Worm (Caenorhabditis elegans) whole organism, L1 larva: ENCODE results near the gene F49E12.12.
A peak's percentile ranks its signal among the peaks of the same experiment; 100 is the strongest.

Source experiments
- C34B4.2 ChIP-seq: sonication (generic microtip); optimal IDR thresholded peaks from 2 replicates; lab custom pipeline; 2017; ENCODE audit warnings: mild to moderate bottlenecking, missing genetic modification characterization, missing compliant biosample characterization
- aly-2 ChIP-seq: fragments of 150-350 bp; optimal IDR thresholded peaks from 2 replicates; lab custom pipeline; 2014; ENCODE audit warnings: missing biosample characterization, missing genetic modification characterization
- blmp-1 ChIP-seq: fragments of 150-350 bp; optimal IDR thresholded peaks from 2 replicates; lab custom pipeline; 2014; ENCODE audit warnings: missing biosample characterization, missing genetic modification characterization
- ceh-63 ChIP-seq: fragments of 200-800 bp; sonication (Bioruptor generic); optimal IDR thresholded peaks from 2 replicates; lab custom pipeline; 2018; ENCODE audit warnings: mild to moderate bottlenecking, missing genetic modification characterization, missing compliant biosample characterization
- ceh-82 ChIP-seq, 3 experiments: fragments of 150-350 bp in 1 of 3; sonication (generic microtip) in 2 of 3; optimal IDR thresholded peaks; 2 replicates each; lab custom pipeline; 2014 to 2017; ENCODE audit warnings: missing biosample characterization in 3 of 3, missing genetic modification characterization in 3 of 3
- ces-1 ChIP-seq: fragments of 150-350 bp; optimal IDR thresholded peaks from 2 replicates; lab custom pipeline; 2014; ENCODE audit warnings: missing biosample characterization, missing genetic modification reagents, missing genetic modification characterization
- dpl-1 ChIP-seq, 3 experiments: fragments of 150-350 bp in 2 of 3; sonication (generic microtip) in 1 of 3; optimal IDR thresholded peaks; 2 replicates each; lab custom pipeline; 2014 to 2017; ENCODE audit warnings: missing biosample characterization in 3 of 3, missing genetic modification characterization in 3 of 3, missing genetic modification reagents in 3 of 3
- efl-1 ChIP-seq, 4 experiments: fragments of 150-350 bp; optimal IDR thresholded peaks in 3 of 4; peaks in 1 of 4; 1 replicate in 1 of 4; 2 replicates in 3 of 4; lab custom pipeline; 2014; ENCODE audit warnings: missing biosample characterization in 2 of 4, missing genetic modification characterization in 2 of 4, missing genetic modification reagents in 2 of 4
- efl-3 ChIP-seq: fragments of 200-800 bp; sonication (Bioruptor generic); optimal IDR thresholded peaks from 2 replicates; lab custom pipeline; 2018; ENCODE audit warnings: mild to moderate bottlenecking, missing genetic modification characterization, missing compliant biosample characterization
- egl-13 ChIP-seq: sonication (generic microtip); optimal IDR thresholded peaks from 2 replicates; lab custom pipeline; 2016; ENCODE audit warnings: missing genotype, missing genetic modification reagents, missing genetic modification characterization, missing compliant biosample characterization
- elt-3 ChIP-seq, 6 experiments: fragments of 150-350 bp in 1 of 6; sonication (generic microtip); optimal IDR thresholded peaks; 2 replicates each; lab custom pipeline; 2017 to 2018; ENCODE audit warnings: missing biosample characterization in 6 of 6, missing genetic modification characterization in 6 of 6, inconsistent platforms in 1 of 6
- fkh-10 ChIP-seq: sonication (generic microtip); optimal IDR thresholded peaks from 2 replicates; lab custom pipeline; 2017; ENCODE audit warnings: missing biosample characterization, missing genetic modification reagents, missing genetic modification characterization
- fkh-8 ChIP-seq: sonication (generic microtip); optimal IDR thresholded peaks from 2 replicates; lab custom pipeline; 2016; ENCODE audit warnings: mild to moderate bottlenecking, missing genetic modification characterization, missing compliant biosample characterization
- grh-1 ChIP-seq: fragments of 200-800 bp; sonication (Bioruptor generic); IDR thresholded peaks from 2 replicates; pipeline ENCODE4 v1.3.6; 2022; ENCODE audit warnings: missing genetic modification reagents, missing genetic modification characterization, missing compliant biosample characterization
- hlh-17 ChIP-seq: fragments of 200-800 bp; sonication (Bioruptor generic); optimal IDR thresholded peaks from 2 replicates; lab custom pipeline; 2018; ENCODE audit warnings: missing genetic modification characterization, mild to moderate bottlenecking, missing compliant biosample characterization, moderate library complexity, borderline replicate concordance
- hlh-4 ChIP-seq: sonication (generic microtip); optimal IDR thresholded peaks from 2 replicates; lab custom pipeline; 2016; ENCODE audit warnings: mild to moderate bottlenecking, missing genetic modification characterization, missing compliant biosample characterization
- hpl-2 ChIP-seq: fragments of 150-350 bp; optimal IDR thresholded peaks from 2 replicates; lab custom pipeline; 2014; ENCODE audit warnings: missing biosample characterization, missing genetic modification reagents, missing genetic modification characterization
- jun-1 ChIP-seq: fragments of 150-350 bp; optimal IDR thresholded peaks from 2 replicates; lab custom pipeline; 2014; ENCODE audit warnings: missing biosample characterization, missing genetic modification reagents, missing genetic modification characterization
- lin-14 ChIP-seq: fragments of 200-800 bp; sonication (Bioruptor generic); optimal IDR thresholded peaks from 2 replicates; lab custom pipeline; 2018; ENCODE audit warnings: mild to moderate bottlenecking, missing genetic modification characterization, moderate library complexity, missing compliant biosample characterization
- mab-9 ChIP-seq: fragments of 200-800 bp; sonication (Bioruptor generic); IDR thresholded peaks from 2 replicates; pipeline ENCODE4 v1.3.6; 2022; ENCODE audit warnings: missing genetic modification reagents, missing genetic modification characterization, missing compliant biosample characterization
- nhr-12 ChIP-seq: sonication (generic microtip); optimal IDR thresholded peaks from 2 replicates; lab custom pipeline; 2017; ENCODE audit warnings: missing biosample characterization, missing genetic modification characterization
- nhr-19 ChIP-seq: fragments of 200-800 bp; sonication (Bioruptor generic); conservative IDR thresholded peaks from 2 replicates; pipeline ENCODE4 v1.3.6; 2022; ENCODE audit warnings: missing genetic modification characterization, missing compliant biosample characterization
- nhr-20 ChIP-seq: sonication (generic microtip); optimal IDR thresholded peaks from 2 replicates; lab custom pipeline; 2016; ENCODE audit warnings: mild to moderate bottlenecking, missing genetic modification characterization, missing compliant biosample characterization
- nhr-28 ChIP-seq: fragments of 150-350 bp; optimal IDR thresholded peaks from 2 replicates; lab custom pipeline; 2014; ENCODE audit warnings: missing biosample characterization, missing genetic modification characterization
- nhr-47 ChIP-seq: sonication (generic microtip); optimal IDR thresholded peaks from 2 replicates; lab custom pipeline; 2016; ENCODE audit warnings: mild to moderate bottlenecking, missing genetic modification characterization, moderate library complexity, missing compliant biosample characterization
- nhr-76 ChIP-seq: sonication (generic microtip); optimal IDR thresholded peaks from 2 replicates; lab custom pipeline; 2017; ENCODE audit warnings: missing biosample characterization, missing genetic modification characterization
- nhr-77 ChIP-seq: fragments of 150-350 bp; optimal IDR thresholded peaks from 2 replicates; lab custom pipeline; 2014; ENCODE audit warnings: missing biosample characterization, missing genetic modification characterization
- nhr-90 ChIP-seq: sonication (generic microtip); optimal IDR thresholded peaks from 2 replicates; lab custom pipeline; 2016; ENCODE audit warnings: mild to moderate bottlenecking, missing genetic modification characterization, missing compliant biosample characterization; ENCODE audit not compliant: poor library complexity
- pag-3 ChIP-seq: sonication (generic microtip); optimal IDR thresholded peaks from 2 replicates; lab custom pipeline; 2017; ENCODE audit warnings: missing genetic modification characterization, mild to moderate bottlenecking, missing compliant biosample characterization, antibody characterized with exemption, borderline replicate concordance; ENCODE audit not compliant: insufficient read depth
- pax-3 ChIP-seq: fragments of 200-800 bp; sonication (Bioruptor generic); optimal IDR thresholded peaks from 2 replicates; lab custom pipeline; 2018; ENCODE audit warnings: mild to moderate bottlenecking, missing genetic modification characterization, moderate library complexity, missing compliant biosample characterization
- pqm-1 ChIP-seq: sonication (generic microtip); optimal IDR thresholded peaks from 3 replicates; lab custom pipeline; 2017; ENCODE audit warnings: missing biosample characterization, missing genetic modification characterization
- rnt-1 ChIP-seq: sonication (generic microtip); optimal IDR thresholded peaks from 2 replicates; lab custom pipeline; 2016; ENCODE audit warnings: mild to moderate bottlenecking, missing genetic modification characterization, moderate library complexity, missing compliant biosample characterization
- snpc-4 ChIP-seq: fragments of 150-350 bp; optimal IDR thresholded peaks from 2 replicates; lab custom pipeline; 2014; ENCODE audit warnings: missing biosample characterization, missing genetic modification characterization
- sox-4 ChIP-seq: sonication (generic microtip); optimal IDR thresholded peaks from 2 replicates; lab custom pipeline; 2016; ENCODE audit warnings: missing genetic modification characterization, missing compliant biosample characterization
- swsn-7 ChIP-seq: sonication (generic microtip); optimal IDR thresholded peaks from 2 replicates; lab custom pipeline; 2016; ENCODE audit warnings: missing genetic modification characterization, missing compliant biosample characterization
- unc-130 ChIP-seq: fragments of 150-350 bp; optimal IDR thresholded peaks from 2 replicates; lab custom pipeline; 2017; ENCODE audit warnings: missing biosample characterization, missing genetic modification characterization, inconsistent platforms
- unc-62 ChIP-seq: fragments of 150-350 bp; optimal IDR thresholded peaks from 2 replicates; lab custom pipeline; 2014; ENCODE audit warnings: missing biosample characterization, missing genetic modification reagents, missing genetic modification characterization
- zip-4 ChIP-seq: fragments of 200-800 bp; sonication (Bioruptor generic); optimal IDR thresholded peaks from 2 replicates; lab custom pipeline; 2018; ENCODE audit warnings: mild to moderate bottlenecking, missing genetic modification characterization, moderate library complexity, missing compliant biosample characterization
- ztf-11 ChIP-seq, 2 experiments: sonication (generic microtip); optimal IDR thresholded peaks; 2 replicates each; lab custom pipeline; 2016 to 2017; ENCODE audit warnings: missing genetic modification characterization in 2 of 2, missing biosample characterization in 1 of 2, missing compliant biosample characterization in 1 of 2

Gene F49E12.12

DNA sequence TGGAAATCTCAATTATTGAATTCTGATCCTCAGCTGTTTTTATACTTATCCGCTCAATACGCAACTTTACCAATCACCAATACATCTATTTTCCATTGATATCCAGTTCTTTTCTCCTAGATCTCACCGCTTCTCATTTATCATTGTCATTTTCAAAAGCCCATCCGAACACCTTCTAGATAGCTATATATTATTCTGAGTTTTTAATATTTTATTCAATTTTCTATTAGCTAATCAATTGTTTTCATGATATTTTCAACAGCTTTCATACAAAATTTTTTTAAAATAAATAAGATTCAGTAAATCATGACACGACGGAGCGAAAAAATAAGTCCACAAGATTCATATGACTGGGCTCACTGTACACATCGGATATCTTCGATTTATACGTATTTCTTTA lies at the start of gene F49E12.12:
F49E12.12 (plus strand) TSS at position 301 of the 400 bp plus-strand sequence.
- TF ChIP-seq dpl-1 (GFP tag; optimal IDR thresholded peaks at IDR 0.05; lab: Kevin White, UChicago), result no peak
- no peak for TF ChIP-seq hlh-17 (GFP tag; lab: Kevin White, UChicago)
- TF ChIP-seq nhr-28, result no peak
- no peak for TF ChIP-seq nhr-76 (tag; lab: Kevin White, UChicago)
- TF ChIP-seq ces-1 (GFP tag; lab: Kevin White, UChicago), result no peak
- TF ChIP-seq nhr-20 (tag; lab: Kevin White, UChicago), result no peak
- no peak for TF ChIP-seq nhr-12 (tag; lab: Kevin White, UChicago)
- no peak for TF ChIP-seq elt-3 (tag; optimal IDR thresholded peaks at IDR 0.05; lab: Kevin White, UChicago)
- TF ChIP-seq fkh-10 (GFP tag; lab: Kevin White, UChicago), result no peak
- TF ChIP-seq mab-9, result no peak
- no peak for TF ChIP-seq ceh-63
- TF ChIP-seq hpl-2 (GFP tag; lab: Kevin White, UChicago), result no peak
- no peak for TF ChIP-seq nhr-90 (tag; lab: Kevin White, UChicago)
- no peak for TF ChIP-seq jun-1 (tag; lab: Kevin White, UChicago)
- no peak for TF ChIP-seq rnt-1 (tag; lab: Kevin White, UChicago)
- TF ChIP-seq grh-1 (GFP tag; lab: Robert Waterston, UW), result no peak

DNA sequence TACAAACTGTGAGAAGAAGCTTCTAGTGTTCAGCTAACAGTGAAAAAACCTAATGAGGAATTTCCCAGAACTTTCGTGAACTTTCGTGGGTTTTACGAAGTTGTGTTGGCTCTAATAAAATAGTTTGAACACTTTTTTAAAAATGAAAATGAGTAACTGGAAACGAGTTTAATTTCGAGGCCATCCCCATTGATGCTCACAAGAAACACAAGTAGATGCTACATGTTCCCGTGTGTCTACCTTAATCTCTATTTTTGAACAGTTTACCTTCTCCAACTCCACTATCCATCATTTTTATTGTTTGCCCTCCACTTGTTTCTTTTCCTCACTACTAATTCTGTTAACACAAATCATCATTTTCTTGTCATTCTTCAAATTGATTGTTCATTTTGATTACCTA lies 47.7 kb upstream of the F49E12.12 start, which contains the start of gene C26D10.7:
C26D10.7 (plus strand) TSS at position 301 of the 400 bp plus-strand sequence.
- TF ChIP-seq rnt-1 (tag; lab: Kevin White, UChicago), result no peak

DNA sequence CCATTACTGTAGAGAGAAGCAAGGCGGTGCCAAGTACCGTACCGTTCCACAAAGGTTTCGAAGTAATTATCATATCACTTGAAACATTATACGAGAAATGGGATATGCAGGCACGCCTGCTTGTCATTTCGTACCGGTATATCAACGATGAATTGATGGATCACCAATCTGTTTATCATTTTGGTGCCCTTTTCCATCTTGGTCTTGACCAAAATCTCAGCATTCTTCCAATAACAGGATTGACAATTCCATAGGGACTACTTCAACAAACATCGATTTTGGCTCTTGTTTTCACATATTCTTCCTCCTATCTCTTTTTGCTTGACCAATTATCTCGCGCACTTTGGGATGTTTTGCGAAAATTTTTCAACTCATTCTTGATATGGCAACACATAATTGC lies 42.2 kb upstream of the F49E12.12 start:
- TF ChIP-seq zip-4 (GFP tag; lab: Kevin White, UChicago) (no peak), blmp-1 (tag; lab: Kevin White, UChicago) (no peak), pag-3 (tag; lab: Kevin White, UChicago) (no peak), grh-1 (GFP tag; lab: Robert Waterston, UW) (no peak), aly-2 (tag; lab: Kevin White, UChicago) (no peak), lin-14 (GFP tag; lab: Kevin White, UChicago) (no peak), efl-3 (no peak), ceh-82 (tag; optimal IDR thresholded peaks at IDR 0.05; lab: Kevin White, UChicago) (no peak), nhr-19 (no peak), ztf-11 (tag; optimal IDR thresholded peaks at IDR 0.05; lab: Kevin White, UChicago) (no peak), sox-4 (tag; lab: Kevin White, UChicago) (no peak)
- TF ChIP-seq, all 84 proteins: peak for 0

DNA sequence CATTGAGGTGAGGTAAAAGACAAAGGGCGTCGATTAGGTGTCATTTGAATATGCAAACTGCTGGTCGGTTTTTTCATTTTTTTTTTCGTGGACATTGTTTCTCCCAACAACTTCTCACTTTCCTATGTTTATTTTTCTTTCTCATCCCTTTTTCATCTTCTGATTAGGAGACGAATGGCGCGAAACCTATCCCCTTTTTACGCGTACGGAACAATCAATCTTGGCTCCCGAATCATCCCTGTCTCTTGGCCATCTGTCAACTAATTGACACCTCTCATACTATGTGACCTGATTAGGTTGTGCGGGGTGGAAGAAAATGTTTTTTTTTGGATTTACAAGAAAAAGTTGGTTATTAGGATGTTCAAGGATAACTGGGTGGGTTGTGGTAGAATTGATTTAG lies 36.5 kb upstream of the F49E12.12 start:
- TF ChIP-seq fkh-8 (tag; lab: Kevin White, UChicago), result no peak
- TF ChIP-seq blmp-1 (tag; lab: Kevin White, UChicago), result peak; percentile 75

DNA sequence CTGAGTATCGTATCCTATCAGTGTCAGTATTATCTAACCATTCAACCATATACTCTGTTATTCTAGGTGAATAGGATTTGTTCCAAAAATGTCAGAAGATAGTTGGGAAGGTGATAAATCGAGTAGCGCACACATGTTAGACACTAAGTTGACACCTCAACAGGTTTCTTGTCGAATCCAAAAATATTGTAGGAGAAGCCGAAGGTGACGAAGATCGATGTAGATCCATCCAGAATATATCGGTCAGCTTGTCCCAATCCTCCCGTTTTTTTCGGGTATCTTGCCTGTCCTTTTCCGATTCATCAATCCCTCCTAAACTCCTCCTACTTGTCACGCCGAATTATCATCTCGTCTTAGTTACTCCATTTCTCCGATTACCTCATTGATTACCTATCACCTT lies 35.7 kb upstream of the F49E12.12 start:
- no peak for TF ChIP-seq C34B4.2
- TF ChIP-seq nhr-20 (tag; lab: Kevin White, UChicago), result no peak
- TF ChIP-seq blmp-1 (tag; lab: Kevin White, UChicago), result peak; percentile 37
- TF ChIP-seq nhr-77 (tag; lab: Kevin White, UChicago), result no peak
- no peak for TF ChIP-seq snpc-4
- TF ChIP-seq efl-3, result no peak
- TF ChIP-seq hlh-4 (tag; lab: Kevin White, UChicago), result no peak
- TF ChIP-seq nhr-47 (tag; lab: Kevin White, UChicago), result no peak
- no peak for TF ChIP-seq grh-1 (GFP tag; lab: Robert Waterston, UW)
- TF ChIP-seq nhr-19, result no peak
- TF ChIP-seq pax-3 (tag; lab: Kevin White, UChicago), result no peak
- no peak for TF ChIP-seq unc-62 (GFP tag; lab: Kevin White, UChicago)
- TF ChIP-seq pqm-1 (tag; lab: Kevin White, UChicago), result no peak
- TF ChIP-seq swsn-7 (tag; lab: Kevin White, UChicago), result no peak
- TF ChIP-seq unc-130, result no peak
- TF ChIP-seq egl-13, result no peak
- TF ChIP-seq efl-1 (optimal IDR thresholded peaks at IDR 0.05; lab: Kevin White, UChicago), result no peak
- peak in 1 of 2 experiments; percentile 30 for TF ChIP-seq efl-1 (GFP tag; optimal IDR thresholded peaks at IDR 0.05 in 1 of 2; lab: Kevin White, UChicago)
